Fruit fly (Drosophila melanogaster): ENCODE results near the gene YL-1.

YL-1 gene

dm6 chr2L:10989162-10989561 lies 18.9 kb downstream of the YL-1 start, which contains the start of gene TTLL4A (continued):
- TF ChIP-seq Trl (optimal IDR thresholded peaks at IDR 0.05) (no peak), Trl (GFP tag; optimal IDR thresholded peaks at IDR 0.05) (peak; percentile 39), cad (GFP tag; optimal IDR thresholded peaks at IDR 0.05) (no peak), CG6854 (GFP tag; optimal IDR thresholded peaks at IDR 0.05) (no peak), CG8765 (GFP tag; IDR thresholded peaks at IDR 0.05) (no peak), CG7271 (tag; optimal IDR thresholded peaks at IDR 0.05) (no peak), Hr78 (GFP tag; optimal IDR thresholded peaks at IDR 0.05) (no peak), CG11247 (GFP tag; IDR thresholded peaks at IDR 0.05) (no peak), CG8359 (GFP tag; optimal IDR thresholded peaks at IDR 0.05; ENCODE audit: borderline replicate concordance) (no peak), Gsc (GFP tag; IDR thresholded peaks at IDR 0.05) (no peak), slp2 (GFP tag; optimal IDR thresholded peaks at IDR 0.05) (no peak), CG3163 (GFP tag; optimal IDR thresholded peaks at IDR 0.05) (no peak), repo (GFP tag; optimal IDR thresholded peaks at IDR 0.05) (no peak), ap (GFP tag; IDR thresholded peaks at IDR 0.05) (no peak), D19B (GFP tag; optimal IDR thresholded peaks at IDR 0.05) (no peak), schlank (tag; optimal IDR thresholded peaks at IDR 0.05) (no peak), CG12744 (GFP tag; optimal IDR thresholded peaks at IDR 0.05) (no peak), CG18599 (GFP tag; optimal IDR thresholded peaks at IDR 0.05) (no peak), CG11560 (tag; IDR thresholded peaks at IDR 0.05) (no peak), zf30C (GFP tag; optimal IDR thresholded peaks at IDR 0.05) (no peak), CG18011 (GFP tag; optimal IDR thresholded peaks at IDR 0.05) (no peak), phol (tag; optimal IDR thresholded peaks at IDR 0.05) (no peak), Aef1 (GFP tag; IDR thresholded peaks at IDR 0.05) (no peak), Hmx (GFP tag; optimal IDR thresholded peaks at IDR 0.05) (no peak), CG14667 (GFP tag; IDR thresholded peaks at IDR 0.05) (no peak), CG4328 (GFP tag; optimal IDR thresholded peaks at IDR 0.05) (no peak), fd96Cb (tag; optimal IDR thresholded peaks at IDR 0.05) (no peak), Bteb2 (GFP tag; optimal IDR thresholded peaks at IDR 0.05) (peak; percentile 10), jing (GFP tag; optimal IDR thresholded peaks at IDR 0.05) (no peak), CG33213 (GFP tag; optimal IDR thresholded peaks at IDR 0.05) (peak; percentile 42), ERR (GFP tag; optimal IDR thresholded peaks at IDR 0.05) (no peak), Bdp1 (GFP tag; optimal IDR thresholded peaks at IDR 0.05) (no peak), lov (optimal IDR thresholded peaks at IDR 0.05) (no peak), lov (GFP tag; IDR thresholded peaks at IDR 0.05) (no peak), br (optimal IDR thresholded peaks at IDR 0.05) (no peak), Fer1 (GFP tag; optimal IDR thresholded peaks at IDR 0.05) (no peak), tgo (GFP tag; IDR thresholded peaks at IDR 0.05) (no peak), MESR4 (GFP tag; optimal IDR thresholded peaks at IDR 0.05) (peak; percentile 75), CG11723 (GFP tag; optimal IDR thresholded peaks at IDR 0.05) (no peak), CG2875 (GFP tag; optimal IDR thresholded peaks at IDR 0.05) (no peak), Hmr (GFP tag; optimal IDR thresholded peaks at IDR 0.05) (no peak), mld (GFP tag; IDR thresholded peaks at IDR 0.05; ENCODE audit: partially characterized antibody) (peak; percentile 99), CrebB (tag; optimal IDR thresholded peaks at IDR 0.05) (peak; percentile 21), odd (GFP tag; optimal IDR thresholded peaks at IDR 0.05) (no peak), CG31224 (GFP tag; IDR thresholded peaks at IDR 0.05) (no peak), Fer2 (tag; optimal IDR thresholded peaks at IDR 0.05) (no peak), dan (GFP tag; IDR thresholded peaks at IDR 0.05) (no peak), CG12219 (GFP tag; optimal IDR thresholded peaks at IDR 0.05) (no peak), toy (GFP tag; IDR thresholded peaks at IDR 0.05) (no peak), Ets65A (GFP tag) (no peak), CG14965 (GFP tag; optimal IDR thresholded peaks at IDR 0.05; ENCODE audit: borderline replicate concordance) (no peak), sna (GFP tag; IDR thresholded peaks at IDR 0.05; ENCODE audit: partially characterized antibody) (peak; percentile 97), pros (GFP tag; optimal IDR thresholded peaks at IDR 0.05) (no peak)
